Fruit fly (Drosophila melanogaster): Measurements from ENCODE around the gene Gba1a.

DNA sequence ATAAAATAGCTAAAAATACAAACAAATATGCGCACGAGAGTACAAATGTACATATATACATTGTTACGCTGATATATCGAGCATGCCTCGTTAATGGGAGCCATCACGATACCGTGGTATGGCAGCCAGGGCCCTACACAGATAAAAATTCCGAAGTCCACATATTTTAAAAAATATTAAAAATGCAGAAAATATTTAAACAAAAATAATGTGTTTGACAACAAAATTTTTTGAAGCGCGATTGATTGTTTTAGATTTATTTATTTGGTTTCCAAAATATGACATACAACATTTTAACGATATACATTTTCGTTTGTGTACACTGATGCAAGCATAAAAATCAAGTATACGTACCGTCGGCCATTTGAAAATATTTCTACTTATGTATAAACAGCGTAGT lies 26.3 kb downstream of the Gba1a start:
- no peak for TF ChIP-seq EcR (GFP tag; optimal IDR thresholded peaks at IDR 0.05)
- TF ChIP-seq CG10348 (GFP tag; IDR thresholded peaks at IDR 0.05): no peak
- TF ChIP-seq CG17806 (tag; optimal IDR thresholded peaks at IDR 0.05): peak; percentile 34
- peak; percentile 67 for TF ChIP-seq CG14655 (GFP tag; optimal IDR thresholded peaks at IDR 0.05)
- TF ChIP-seq fd96Ca (GFP tag; IDR thresholded peaks at IDR 0.05): 0 out of 3 replicates have a peak, but pooled peaks have one; percentile 50
- peak; percentile 45 for TF ChIP-seq Pif1B (GFP tag; optimal IDR thresholded peaks at IDR 0.05)
- peak; percentile 69 for TF ChIP-seq CG8159 (tag; optimal IDR thresholded peaks at IDR 0.05)
- peak; percentile 33; the same call in 1 of the 2 replicates for TF ChIP-seq rn (GFP tag; IDR thresholded peaks at IDR 0.05)
- peak; percentile 60 for TF ChIP-seq CG15710 (tag; optimal IDR thresholded peaks at IDR 0.05)
- TF ChIP-seq CG32121 (GFP tag; IDR thresholded peaks at IDR 0.05): peak; percentile 84
- TF ChIP-seq CG9948 (tag; optimal IDR thresholded peaks at IDR 0.05): peak; percentile 63
- no peak for TF ChIP-seq gl (tag; optimal IDR thresholded peaks at IDR 0.05)

All from whole organism, pupa.